Fruit fly (Drosophila melanogaster): ENCODE measurements around the gene CG32448.

Gene CG32448

DNA sequence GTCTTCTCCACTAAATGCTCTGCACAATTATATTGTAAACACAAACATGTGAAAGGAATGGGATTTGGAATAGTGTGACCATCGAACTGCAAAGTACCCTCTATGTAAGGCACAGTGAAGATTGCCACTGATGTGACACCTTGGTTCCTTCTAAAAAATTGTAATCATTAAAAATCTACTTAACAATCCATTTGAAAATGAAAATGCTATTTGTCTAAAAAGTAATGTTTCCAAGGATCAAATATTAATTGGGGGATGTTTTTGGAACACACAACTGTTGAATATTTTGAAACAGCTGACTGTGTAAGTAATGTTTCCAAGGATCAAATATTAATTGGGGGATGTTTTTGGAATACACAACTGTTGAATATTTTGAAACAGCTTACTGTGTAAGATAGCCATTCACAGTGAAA, at the start of gene CG32448 (continued):
- TF ChIP-seq fd85E (GFP tag; optimal IDR thresholded peaks at IDR 0.05), result no peak
- TF ChIP-seq eg (GFP tag; IDR thresholded peaks at IDR 0.05), result peak; percentile 88
- no peak for TF ChIP-seq CG16779 (tag; optimal IDR thresholded peaks at IDR 0.05)

DNA sequence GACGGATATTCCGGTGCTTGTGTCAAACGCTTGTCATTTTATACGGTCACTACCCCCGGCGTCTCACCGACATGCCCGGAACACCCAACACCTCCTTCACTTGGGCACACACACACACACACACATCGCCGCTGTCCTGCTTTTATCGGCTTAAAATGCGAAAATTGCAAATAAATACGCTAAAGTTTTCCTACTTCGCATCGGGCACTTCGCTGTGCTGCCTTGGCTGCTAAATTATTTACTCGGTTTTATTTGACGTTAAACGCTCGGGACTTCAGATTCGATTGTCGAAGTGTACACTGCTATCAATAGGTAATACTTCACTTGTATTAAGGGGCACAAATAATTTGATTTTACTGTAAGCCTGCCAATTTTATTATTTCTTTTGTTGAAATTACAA, 43.5 kb upstream of the CG32448 start:
- TF ChIP-seq Met (GFP tag; optimal IDR thresholded peaks at IDR 0.05) (no peak), CG11762 (GFP tag; optimal IDR thresholded peaks at IDR 0.05; ENCODE audit: insufficient read depth) (no peak)

DNA sequence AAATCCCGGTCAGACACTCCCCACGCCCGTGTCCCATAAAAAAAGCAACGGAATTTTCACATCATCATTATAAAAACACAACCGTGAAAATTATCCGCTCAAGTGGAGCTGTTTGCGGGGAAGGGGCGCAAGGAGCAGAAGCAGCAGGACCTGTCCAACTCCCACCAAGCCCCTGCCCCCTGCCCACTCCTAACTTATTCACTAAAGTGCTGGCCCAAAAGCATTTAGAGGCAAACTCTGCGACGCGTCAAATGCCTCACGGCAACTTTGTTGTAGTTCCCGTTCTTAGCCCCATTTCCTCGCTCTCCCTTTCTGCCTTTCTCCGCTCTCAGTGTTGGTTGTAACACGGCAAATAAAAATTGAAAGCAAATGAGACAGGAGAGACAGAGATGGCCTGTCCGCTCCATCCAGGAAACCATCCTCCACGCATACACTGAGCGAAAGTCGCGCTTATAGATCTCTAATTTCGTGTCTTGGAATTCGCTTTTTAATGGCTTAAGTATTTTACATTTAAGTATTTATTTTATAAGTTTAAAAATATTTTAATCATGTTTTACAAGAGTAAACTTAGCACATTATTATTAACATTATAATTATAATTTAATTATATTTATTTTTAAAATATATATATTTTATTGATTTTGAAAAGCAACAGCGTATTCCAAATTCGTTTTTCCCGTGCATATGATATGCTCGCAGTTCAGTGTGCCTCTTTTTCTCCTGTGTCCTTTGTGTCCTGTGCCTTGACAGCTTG, 31.2 kb upstream of the CG32448 start:
- TF ChIP-seq CG6276 (GFP tag; optimal IDR thresholded peaks at IDR 0.05) (no peak), CG1621 (tag; optimal IDR thresholded peaks at IDR 0.05) (no peak), CG8632 (GFP tag; optimal IDR thresholded peaks at IDR 0.05) (peak; percentile 23), CG6163 (GFP tag; IDR thresholded peaks at IDR 0.05) (no peak), CG6792 (GFP tag; optimal IDR thresholded peaks at IDR 0.05) (no peak), CG3032 (tag; optimal IDR thresholded peaks at IDR 0.05) (peak; percentile 23), Ets96B (tag; optimal IDR thresholded peaks at IDR 0.05) (peak; percentile 23), CG6854 (GFP tag; optimal IDR thresholded peaks at IDR 0.05) (no peak), Eip93F (GFP tag; optimal IDR thresholded peaks at IDR 0.05) (no peak), lz (GFP tag; optimal IDR thresholded peaks at IDR 0.05) (no peak), svp (GFP tag) (no peak), topi (GFP tag; optimal IDR thresholded peaks at IDR 0.05) (no peak), Gug (GFP tag; IDR thresholded peaks at IDR 0.05) (no peak), CG3919 (GFP tag; optimal IDR thresholded peaks at IDR 0.05) (no peak), net (GFP tag; optimal IDR thresholded peaks at IDR 0.05) (no peak), spab (GFP tag; optimal IDR thresholded peaks at IDR 0.05) (no peak), Ets21C (GFP tag; optimal IDR thresholded peaks at IDR 0.05) (no peak), eg (GFP tag; IDR thresholded peaks at IDR 0.05) (no peak), fd59A (GFP tag; optimal IDR thresholded peaks at IDR 0.05) (no peak), ss (GFP tag; optimal IDR thresholded peaks at IDR 0.05) (peak in 1 of 2 experiments; percentile 4), CG32006 (GFP tag; optimal IDR thresholded peaks at IDR 0.05) (peak; percentile 48), CG11762 (GFP tag; optimal IDR thresholded peaks at IDR 0.05; ENCODE audit: insufficient read depth) (no peak), Hr4 (GFP tag; optimal IDR thresholded peaks at IDR 0.05) (no peak), achi (GFP tag; optimal IDR thresholded peaks at IDR 0.05) (peak; percentile 17), CG31627 (GFP tag; optimal IDR thresholded peaks at IDR 0.05) (no peak), Sox14 (GFP tag; optimal IDR thresholded peaks at IDR 0.05) (no peak), vri (GFP tag; optimal IDR thresholded peaks at IDR 0.05) (no peak), Hr38 (GFP tag; optimal IDR thresholded peaks at IDR 0.05) (no peak), dac (GFP tag; optimal IDR thresholded peaks at IDR 0.05) (no peak), dsx (GFP tag; optimal IDR thresholded peaks at IDR 0.05; ENCODE audit: poor library complexity, severe bottlenecking) (peak; percentile 15), cyc (GFP tag; optimal IDR thresholded peaks at IDR 0.05) (no peak), CG10669 (GFP tag; optimal IDR thresholded peaks at IDR 0.05) (no peak), Eip78C (GFP tag) (peak; percentile 50), OdsH (GFP tag; optimal IDR thresholded peaks at IDR 0.05) (no peak), CG6808 (GFP tag; optimal IDR thresholded peaks at IDR 0.05) (peak; percentile 11), CG11294 (GFP tag; IDR thresholded peaks at IDR 0.05) (no peak), CG8119 (GFP tag; IDR thresholded peaks at IDR 0.05) (peak; percentile 23; the same call in 1 of the 3 replicates), Eip75B (GFP tag; optimal IDR thresholded peaks at IDR 0.05) (no peak), CG8319 (GFP tag; optimal IDR thresholded peaks at IDR 0.05) (no peak), CG16779 (tag; optimal IDR thresholded peaks at IDR 0.05) (no peak), CG4318 (GFP tag; optimal IDR thresholded peaks at IDR 0.05) (no peak), esn (GFP tag; optimal IDR thresholded peaks at IDR 0.05) (no peak), Sox15 (GFP tag; optimal IDR thresholded peaks at IDR 0.05) (no peak), acj6 (GFP tag; optimal IDR thresholded peaks at IDR 0.05) (peak; percentile 20), fd85E (GFP tag; optimal IDR thresholded peaks at IDR 0.05) (no peak), salr (GFP tag; optimal IDR thresholded peaks at IDR 0.05) (no peak)

All from whole organism, prepupa.